Worm (Caenorhabditis elegans) whole organism, mixed stage, embryonic: ENCODE data around the gene str-178.

ENCODE experiments used
- M03D4.4 ChIP-seq: sonication (generic microtip); optimal IDR thresholded peaks from 2 replicates; lab custom pipeline; 2017; ENCODE audit warnings: mild to moderate bottlenecking, missing genetic modification characterization, missing compliant biosample characterization
- bed-3 ChIP-seq: fragments of 200-800 bp; sonication (Bioruptor generic); optimal IDR thresholded peaks from 3 replicates; lab custom pipeline; 2018; ENCODE audit warnings: mild to moderate bottlenecking, missing genetic modification characterization, moderate library complexity, missing compliant biosample characterization
- blmp-1 ChIP-seq: fragments of 150-350 bp; optimal IDR thresholded peaks from 2 replicates; lab custom pipeline; 2014; ENCODE audit warnings: missing biosample characterization, missing genetic modification characterization
- ceh-39 ChIP-seq: fragments of 150-350 bp; optimal IDR thresholded peaks from 2 replicates; lab custom pipeline; 2014; ENCODE audit warnings: missing biosample characterization, missing genetic modification characterization
- ceh-43 ChIP-seq: fragments of 200-800 bp; sonication (Bioruptor generic); optimal IDR thresholded peaks from 2 replicates; lab custom pipeline; 2018; ENCODE audit warnings: mild to moderate bottlenecking, missing genetic modification characterization, moderate library complexity, missing compliant biosample characterization
- ceh-83 ChIP-seq: fragments of 200-800 bp; sonication (Bioruptor generic); optimal IDR thresholded peaks from 2 replicates; lab custom pipeline; 2018; ENCODE audit warnings: mild to moderate bottlenecking, missing genetic modification characterization, missing compliant biosample characterization
- ces-1 ChIP-seq: fragments of 150-350 bp; optimal IDR thresholded peaks from 2 replicates; lab custom pipeline; 2014; ENCODE audit warnings: missing biosample characterization, missing genetic modification reagents, missing genetic modification characterization
- cnd-1 ChIP-seq: fragments of 200-800 bp; sonication (Bioruptor generic); optimal IDR thresholded peaks from 2 replicates; lab custom pipeline; 2018; ENCODE audit warnings: mild to moderate bottlenecking, missing genetic modification characterization, missing compliant biosample characterization
- drap-1 ChIP-seq: fragments of 200-800 bp; sonication (Bioruptor generic); optimal IDR thresholded peaks from 3 replicates; lab custom pipeline; 2018; ENCODE audit warnings: mild to moderate bottlenecking, missing genetic modification characterization, missing compliant biosample characterization
- elt-1 ChIP-seq: sonication (generic microtip); optimal IDR thresholded peaks from 2 replicates; lab custom pipeline; 2017; ENCODE audit warnings: missing genetic modification characterization, mild to moderate bottlenecking, missing compliant biosample characterization, antibody characterized with exemption, moderate library complexity, borderline replicate concordance; ENCODE audit not compliant: insufficient read depth
- elt-3 ChIP-seq: fragments of 150-350 bp; optimal IDR thresholded peaks from 2 replicates; lab custom pipeline; 2014; ENCODE audit warnings: missing biosample characterization, missing genetic modification characterization
- flh-1 ChIP-seq: fragments of 200-800 bp; sonication (Bioruptor generic); optimal IDR thresholded peaks from 2 replicates; lab custom pipeline; 2018; ENCODE audit warnings: mild to moderate bottlenecking, missing genetic modification characterization, moderate library complexity, missing compliant biosample characterization
- ham-2 ChIP-seq: fragments of 200-800 bp; sonication (Bioruptor generic); optimal IDR thresholded peaks from 2 replicates; lab custom pipeline; 2018; ENCODE audit warnings: mild to moderate bottlenecking, missing genetic modification characterization, missing compliant biosample characterization
- hlh-1 ChIP-seq: fragments of 150-350 bp; optimal IDR thresholded peaks from 2 replicates; lab custom pipeline; 2014; ENCODE audit warnings: missing biosample characterization, missing genetic modification reagents, missing genetic modification characterization
- lin-13 ChIP-seq: fragments of 150-350 bp; optimal IDR thresholded peaks from 2 replicates; lab custom pipeline; 2014; ENCODE audit warnings: missing biosample characterization, missing genetic modification characterization
- lin-32 ChIP-seq: fragments of 200-800 bp; sonication (Bioruptor generic); optimal IDR thresholded peaks from 2 replicates; lab custom pipeline; 2018; ENCODE audit warnings: mild to moderate bottlenecking, missing genetic modification characterization, missing compliant biosample characterization
- lsy-2 ChIP-seq: fragments of 150-350 bp; optimal IDR thresholded peaks from 2 replicates; lab custom pipeline; 2014; ENCODE audit warnings: missing biosample characterization, missing genetic modification characterization
- mab-5 ChIP-seq: fragments of 150-350 bp; optimal IDR thresholded peaks from 2 replicates; lab custom pipeline; 2014; ENCODE audit warnings: missing biosample characterization, missing genetic modification characterization
- mep-1 ChIP-seq: fragments of 150-350 bp; optimal IDR thresholded peaks from 2 replicates; lab custom pipeline; 2017; ENCODE audit warnings: missing biosample characterization, missing genetic modification reagents, missing genetic modification characterization, inconsistent platforms
- mls-2 ChIP-seq: sonication (generic microtip); optimal IDR thresholded peaks from 2 replicates; lab custom pipeline; 2016; ENCODE audit warnings: mild to moderate bottlenecking, missing genetic modification characterization, moderate library complexity, missing compliant biosample characterization
- nhr-12 ChIP-seq: fragments of 150-350 bp; optimal IDR thresholded peaks from 2 replicates; lab custom pipeline; 2014; ENCODE audit warnings: missing biosample characterization, missing genetic modification characterization
- nhr-2 ChIP-seq: fragments of 150-350 bp; optimal IDR thresholded peaks from 2 replicates; lab custom pipeline; 2014; ENCODE audit warnings: missing biosample characterization, missing genetic modification characterization
- nhr-237 ChIP-seq: fragments of 150-350 bp; optimal IDR thresholded peaks from 2 replicates; lab custom pipeline; 2014; ENCODE audit warnings: missing biosample characterization, missing genetic modification characterization
- nhr-28 ChIP-seq: fragments of 150-350 bp; optimal IDR thresholded peaks from 2 replicates; lab custom pipeline; 2014; ENCODE audit warnings: missing biosample characterization, missing genetic modification characterization
- nhr-76 ChIP-seq: sonication (generic microtip); optimal IDR thresholded peaks from 2 replicates; lab custom pipeline; 2017; ENCODE audit warnings: missing biosample characterization, missing genetic modification characterization
- pha-4 ChIP-seq: fragments of 150-350 bp; optimal IDR thresholded peaks from 2 replicates; lab custom pipeline; 2018; ENCODE audit warnings: missing biosample characterization, missing genetic modification reagents, missing genetic modification characterization
- sem-2 ChIP-seq: fragments of 200-800 bp; sonication (Bioruptor generic); optimal IDR thresholded peaks from 2 replicates; lab custom pipeline; 2018; ENCODE audit warnings: mild to moderate bottlenecking, missing genetic modification characterization, missing compliant biosample characterization
- snpc-4 ChIP-seq: fragments of 150-350 bp; optimal IDR thresholded peaks from 2 replicates; lab custom pipeline; 2014; ENCODE audit warnings: missing biosample characterization, missing genetic modification characterization
- sptf-1 ChIP-seq: sonication (generic microtip); optimal IDR thresholded peaks from 2 replicates; lab custom pipeline; 2017; ENCODE audit warnings: mild to moderate bottlenecking, missing genetic modification characterization, moderate library complexity, missing compliant biosample characterization
- tbx-8 ChIP-seq: fragments of 200-800 bp; sonication (Bioruptor generic); optimal IDR thresholded peaks from 2 replicates; lab custom pipeline; 2018; ENCODE audit warnings: mild to moderate bottlenecking, missing genetic modification characterization, moderate library complexity, missing compliant biosample characterization
- unc-120 ChIP-seq: sonication (generic microtip); optimal IDR thresholded peaks from 2 replicates; lab custom pipeline; 2017; ENCODE audit warnings: missing genetic modification characterization, missing compliant biosample characterization; ENCODE audit not compliant: poor library complexity, severe bottlenecking
- unc-39 ChIP-seq: fragments of 150-350 bp; optimal IDR thresholded peaks from 2 replicates; lab custom pipeline; 2014; ENCODE audit warnings: missing biosample characterization, missing genetic modification characterization
- unc-62 ChIP-seq: fragments of 150-350 bp; optimal IDR thresholded peaks from 2 replicates; lab custom pipeline; 2014; ENCODE audit warnings: missing biosample characterization, missing genetic modification reagents, missing genetic modification characterization
- zip-8 ChIP-seq: fragments of 150-350 bp; optimal IDR thresholded peaks from 2 replicates; lab custom pipeline; 2014; ENCODE audit warnings: missing biosample characterization, missing genetic modification characterization
- ztf-11 ChIP-seq: fragments of 150-350 bp; optimal IDR thresholded peaks from 2 replicates; lab custom pipeline; 2014; ENCODE audit warnings: missing biosample characterization, missing genetic modification characterization

Gene str-178

ce11 chrV:12729220-12729619, 12.9 kb upstream of the str-178 start, which contains the start of gene R11D1.10:
Gene R11D1.10 (plus strand): TSS chrV:12729520.
- TF ChIP-seq snpc-4 (tag; lab: Kevin White, UChicago) = no peak
- TF ChIP-seq unc-62 (GFP tag; lab: Kevin White, UChicago) = no peak
- TF ChIP-seq blmp-1 (tag; lab: Kevin White, UChicago) = no peak
- no peak for TF ChIP-seq nhr-76 (tag; lab: Kevin White, UChicago)
- no peak for TF ChIP-seq drap-1 (GFP tag; lab: Kevin White, UChicago)
- TF ChIP-seq M03D4.4 (tag; lab: Kevin White, UChicago) = no peak
- TF ChIP-seq ham-2 (GFP tag; lab: Kevin White, UChicago) = no peak
- TF ChIP-seq ceh-83 (GFP tag; lab: Kevin White, UChicago) = no peak
- no peak for TF ChIP-seq sptf-1 (tag; lab: Kevin White, UChicago)
- no peak for TF ChIP-seq nhr-2 (tag; lab: Kevin White, UChicago)
- no peak for TF ChIP-seq mep-1 (tag; lab: Kevin White, UChicago)
- no peak for TF ChIP-seq ceh-43 (GFP tag; lab: Kevin White, UChicago)

- TF ChIP-seq M03D4.4 (tag; lab: Kevin White, UChicago) = no peak
- no peak for TF ChIP-seq lin-32 (GFP tag; lab: Kevin White, UChicago)
- TF ChIP-seq ceh-43 (GFP tag; lab: Kevin White, UChicago) = no peak
- TF ChIP-seq flh-1 (GFP tag; lab: Kevin White, UChicago) = no peak
- no peak for TF ChIP-seq elt-3
- no peak for TF ChIP-seq bed-3 (GFP tag; lab: Kevin White, UChicago)
- TF ChIP-seq lin-13 (tag; lab: Kevin White, UChicago) = peak; percentile 86
- TF ChIP-seq zip-8 (tag; lab: Kevin White, UChicago) = no peak
- no peak for TF ChIP-seq nhr-76 (tag; lab: Kevin White, UChicago)
- TF ChIP-seq ces-1 (GFP tag; lab: Kevin White, UChicago) = peak; percentile 81
- TF ChIP-seq lsy-2 (tag; lab: Kevin White, UChicago) = peak; percentile 87
- peak; percentile 77 for TF ChIP-seq pha-4 (tag; lab: Kevin White, UChicago)
- TF ChIP-seq ceh-39 = peak; percentile 75
- no peak for TF ChIP-seq nhr-12 (tag; lab: Kevin White, UChicago)
- no peak for TF ChIP-seq ztf-11 (tag; lab: Kevin White, UChicago)
- peak; percentile 34 for TF ChIP-seq mab-5
- peak; percentile 28 for TF ChIP-seq cnd-1 (tag; lab: Kevin White, UChicago)
- peak; percentile 77 for TF ChIP-seq mep-1 (tag; lab: Kevin White, UChicago)
- no peak for TF ChIP-seq snpc-4 (tag; lab: Kevin White, UChicago)
- no peak for TF ChIP-seq unc-120 (tag; lab: Kevin White, UChicago)
- no peak for TF ChIP-seq mls-2
- peak; percentile 53 for TF ChIP-seq nhr-2 (tag; lab: Kevin White, UChicago)
- no peak for TF ChIP-seq sptf-1 (tag; lab: Kevin White, UChicago)
- no peak for TF ChIP-seq sem-2 (GFP tag; lab: Kevin White, UChicago)
- no peak for TF ChIP-seq drap-1 (GFP tag; lab: Kevin White, UChicago)
- TF ChIP-seq hlh-1 = peak; percentile 53
- peak; percentile 16 for TF ChIP-seq unc-62 (GFP tag; lab: Kevin White, UChicago)
- no peak for TF ChIP-seq nhr-28 (tag; lab: Kevin White, UChicago)
- no peak for TF ChIP-seq ceh-83 (GFP tag; lab: Kevin White, UChicago)
- no peak for TF ChIP-seq ham-2 (GFP tag; lab: Kevin White, UChicago)
- no peak for TF ChIP-seq unc-39 (tag; lab: Kevin White, UChicago)
- TF ChIP-seq nhr-237 (tag; lab: Kevin White, UChicago) = peak; percentile 89
- no peak for TF ChIP-seq tbx-8 (GFP tag; lab: Kevin White, UChicago)
- no peak for TF ChIP-seq blmp-1 (tag; lab: Kevin White, UChicago)
- TF ChIP-seq elt-1 = no peak
Measured at ce11 chrV:12728062-12728665, 11.8 kb upstream of the str-178 start, which contains the start of the genes rpl-28 and mrpl-49. Gene rpl-28 (minus strand): TSS chrV:12728112. Gene mrpl-49 (plus strand): TSS chrV:12728631.

ce11 chrV:12727104-12727637, 10.8 kb upstream of the str-178 start, which contains the start of gene R11D1.13:
Gene R11D1.13 (plus strand): TSS chrV:12727154.
- TF ChIP-seq elt-3 (no peak), ztf-11 (tag; lab: Kevin White, UChicago) (no peak), ceh-39 (no peak), unc-39 (tag; lab: Kevin White, UChicago) (no peak), bed-3 (GFP tag; lab: Kevin White, UChicago) (no peak), mep-1 (tag; lab: Kevin White, UChicago) (no peak), unc-120 (tag; lab: Kevin White, UChicago) (no peak), blmp-1 (tag; lab: Kevin White, UChicago) (no peak), unc-62 (GFP tag; lab: Kevin White, UChicago) (no peak), zip-8 (tag; lab: Kevin White, UChicago) (no peak)
